Worm (Caenorhabditis elegans) whole organism, L4 larva: ENCODE results near the gene memi-2.

Source experiments
- D1046.2 ChIP-seq: fragments of 200-800 bp; sonication (Bioruptor generic); IDR thresholded peaks from 2 replicates; pipeline ENCODE4 v1.3.6; 2022; ENCODE audit warnings: missing genetic modification characterization, missing compliant biosample characterization
- F10B5.3 ChIP-seq: sonication (generic microtip); optimal IDR thresholded peaks from 2 replicates; lab custom pipeline; 2016; ENCODE audit warnings: mild to moderate bottlenecking, missing genetic modification characterization, missing compliant biosample characterization
- F26F4.8 ChIP-seq: fragments of 200-800 bp; sonication (Bioruptor generic); conservative IDR thresholded peaks from 2 replicates; pipeline ENCODE4 v1.3.6; 2022; ENCODE audit warnings: missing genetic modification characterization, missing compliant biosample characterization
- T26A8.4 ChIP-seq: fragments of 200-800 bp; sonication (Bioruptor generic); IDR thresholded peaks from 2 replicates; pipeline ENCODE4 v1.3.6; 2022; ENCODE audit warnings: missing genetic modification characterization, missing compliant biosample characterization
- Y105C5A.15 ChIP-seq: fragments of 200-800 bp; sonication (Bioruptor generic); IDR thresholded peaks from 2 replicates; pipeline ENCODE4 v1.3.6; 2022; ENCODE audit warnings: missing genetic modification characterization, missing compliant biosample characterization
- Y75B8A.6 ChIP-seq: fragments of 200-800 bp; sonication (Bioruptor generic); IDR thresholded peaks from 2 replicates; pipeline ENCODE4 v1.3.6; 2022; ENCODE audit warnings: missing genetic modification reagents, missing genetic modification characterization, missing compliant biosample characterization
- ZK546.5 ChIP-seq, 2 experiments: sonication (generic microtip); optimal IDR thresholded peaks; 2 replicates each; lab custom pipeline; 2017; ENCODE audit warnings: missing biosample characterization in 2 of 2, missing genetic modification characterization in 2 of 2
- aha-1 ChIP-seq: fragments of 150-350 bp; peaks from one replicate; lab custom pipeline; 2014; ENCODE audit warnings: missing biosample characterization, missing genetic modification characterization
- aly-2 ChIP-seq: sonication (generic microtip); optimal IDR thresholded peaks from 2 replicates; lab custom pipeline; 2018; ENCODE audit warnings: missing biosample characterization, missing genetic modification characterization
- ama-1 ChIP-seq: fragments of 150-350 bp; optimal IDR thresholded peaks from 2 replicates; lab custom pipeline; 2014; ENCODE audit warnings: inconsistent platforms, mixed read lengths
- arid-1 ChIP-seq: fragments of 200-800 bp; sonication (Bioruptor generic); conservative IDR thresholded peaks from 2 replicates; pipeline ENCODE4 v1.3.6; 2022; ENCODE audit warnings: missing genetic modification reagents, missing genetic modification characterization, missing compliant biosample characterization
- attf-4 ChIP-seq: sonication (generic microtip); optimal IDR thresholded peaks from 3 replicates; lab custom pipeline; 2017; ENCODE audit warnings: missing biosample characterization, missing genetic modification characterization
- ceh-20 ChIP-seq: fragments of 200-800 bp; sonication (Bioruptor generic); IDR thresholded peaks from 2 replicates; pipeline ENCODE4 v1.3.6; 2022; ENCODE audit warnings: missing genetic modification reagents, missing genetic modification characterization, missing compliant biosample characterization
- ceh-44 ChIP-seq: fragments of 200-800 bp; sonication (Bioruptor generic); IDR thresholded peaks from 2 replicates; pipeline ENCODE4 v1.3.6; 2022; ENCODE audit warnings: missing genetic modification reagents, missing genetic modification characterization, missing compliant biosample characterization
- ceh-62 ChIP-seq: sonication (generic microtip); optimal IDR thresholded peaks from 2 replicates; lab custom pipeline; 2017; ENCODE audit warnings: missing biosample characterization, missing genetic modification characterization
- ctbp-1 ChIP-seq: fragments of 200-800 bp; sonication (Bioruptor generic); IDR thresholded peaks from 2 replicates; pipeline ENCODE4 v1.3.6; 2022; ENCODE audit warnings: missing genetic modification reagents, missing genetic modification characterization, missing compliant biosample characterization
- daf-12 ChIP-seq: fragments of 150-350 bp; optimal IDR thresholded peaks from 2 replicates; lab custom pipeline; 2014; ENCODE audit warnings: missing biosample characterization, missing genetic modification reagents, missing genetic modification characterization
- daf-19 ChIP-seq: fragments of 200-800 bp; sonication (Bioruptor generic); conservative IDR thresholded peaks from 2 replicates; pipeline ENCODE4 v1.3.6; 2022; ENCODE audit warnings: missing genetic modification characterization, missing compliant biosample characterization
- dmd-8 ChIP-seq: fragments of 200-800 bp; sonication (Bioruptor generic); IDR thresholded peaks from 2 replicates; pipeline ENCODE4 v1.3.6; 2022; ENCODE audit warnings: missing genetic modification characterization, missing compliant biosample characterization
- dpl-1 ChIP-seq: fragments of 150-350 bp; optimal IDR thresholded peaks from 2 replicates; lab custom pipeline; 2014; ENCODE audit warnings: missing biosample characterization, missing genetic modification reagents, missing genetic modification characterization
- dve-1 ChIP-seq: sonication (generic microtip); optimal IDR thresholded peaks from 2 replicates; lab custom pipeline; 2017; ENCODE audit warnings: antibody characterized with exemption, mild to moderate bottlenecking, missing genetic modification characterization, missing compliant biosample characterization; ENCODE audit not compliant: insufficient read depth
- egl-27 ChIP-seq: sonication (generic microtip); optimal IDR thresholded peaks from 3 replicates; lab custom pipeline; 2017; ENCODE audit warnings: missing biosample characterization, missing genetic modification reagents, missing genetic modification characterization
- egl-43 ChIP-seq: fragments of 200-800 bp; sonication (Bioruptor generic); IDR thresholded peaks from 2 replicates; pipeline ENCODE4 v1.3.6; 2022; ENCODE audit warnings: missing genetic modification reagents, missing genetic modification characterization, missing compliant biosample characterization
- hlh-11 ChIP-seq: fragments of 200-800 bp; sonication (Bioruptor generic); optimal IDR thresholded peaks from 2 replicates; lab custom pipeline; 2018; ENCODE audit warnings: mild to moderate bottlenecking, missing genetic modification characterization, missing compliant biosample characterization
- hmg-1.1 ChIP-seq: fragments of 200-800 bp; sonication (Bioruptor generic); IDR thresholded peaks from 2 replicates; pipeline ENCODE4 v1.3.6; 2022; ENCODE audit warnings: missing genetic modification reagents, missing genetic modification characterization, missing compliant biosample characterization
- lin-1 ChIP-seq: fragments of 200-800 bp; sonication (Bioruptor generic); IDR thresholded peaks from 2 replicates; pipeline ENCODE4 v1.3.6; 2022; ENCODE audit warnings: missing genetic modification reagents, missing genetic modification characterization, missing compliant biosample characterization
- lir-3 ChIP-seq: sonication (generic microtip); optimal IDR thresholded peaks from 2 replicates; lab custom pipeline; 2016; ENCODE audit warnings: mild to moderate bottlenecking, missing genetic modification characterization, missing compliant biosample characterization
- madf-9 ChIP-seq: fragments of 200-800 bp; sonication (Bioruptor generic); conservative IDR thresholded peaks from 2 replicates; pipeline ENCODE4 v1.3.6; 2022; ENCODE audit warnings: missing genetic modification reagents, missing genetic modification characterization, missing compliant biosample characterization
- mdt-29 ChIP-seq: fragments of 200-800 bp; sonication (Bioruptor generic); IDR thresholded peaks from 2 replicates; pipeline ENCODE4 v1.3.6; 2022; ENCODE audit warnings: missing genetic modification reagents, missing genetic modification characterization, missing compliant biosample characterization
- mep-1 ChIP-seq: fragments of 150-350 bp; sonication (generic microtip); optimal IDR thresholded peaks from 3 replicates; lab custom pipeline; 2014; ENCODE audit warnings: missing biosample characterization, missing genetic modification characterization
- mxl-2 ChIP-seq: fragments of 200-800 bp; sonication (Bioruptor generic); conservative IDR thresholded peaks from 2 replicates; pipeline ENCODE4 v1.3.6; 2022; ENCODE audit warnings: missing genetic modification reagents, missing genetic modification characterization, missing compliant biosample characterization
- nhr-10 ChIP-seq: fragments of 150-350 bp; optimal IDR thresholded peaks from 2 replicates; lab custom pipeline; 2014; ENCODE audit warnings: missing biosample characterization, missing genetic modification characterization
- nhr-102 ChIP-seq: sonication (generic microtip); optimal IDR thresholded peaks from 2 replicates; lab custom pipeline; 2016; ENCODE audit warnings: mild to moderate bottlenecking, missing genetic modification characterization, moderate library complexity, missing compliant biosample characterization
- nhr-11 ChIP-seq: fragments of 150-350 bp; optimal IDR thresholded peaks from 2 replicates; lab custom pipeline; 2014; ENCODE audit warnings: missing biosample characterization, missing genetic modification characterization
- nhr-25 ChIP-seq: sonication (generic microtip); optimal IDR thresholded peaks from 2 replicates; lab custom pipeline; 2017; ENCODE audit warnings: missing genetic modification characterization, mild to moderate bottlenecking, missing compliant biosample characterization, antibody characterized with exemption, moderate library complexity, borderline replicate concordance; ENCODE audit not compliant: insufficient read depth
- nhr-41 ChIP-seq: fragments of 200-800 bp; sonication (Bioruptor generic); IDR thresholded peaks from 2 replicates; pipeline ENCODE4 v1.3.6; 2022; ENCODE audit warnings: missing genetic modification reagents, missing genetic modification characterization, missing compliant biosample characterization
- nhr-42 ChIP-seq: fragments of 200-800 bp; sonication (Bioruptor generic); IDR thresholded peaks from 2 replicates; pipeline ENCODE4 v1.3.6; 2022; ENCODE audit warnings: missing genetic modification characterization, missing compliant biosample characterization
- nhr-6 ChIP-seq: fragments of 150-350 bp; optimal IDR thresholded peaks from 2 replicates; lab custom pipeline; 2014; ENCODE audit warnings: missing biosample characterization, missing genetic modification characterization
- nhr-77 ChIP-seq: fragments of 150-350 bp; optimal IDR thresholded peaks from 2 replicates; lab custom pipeline; 2014; ENCODE audit warnings: missing biosample characterization, missing genetic modification characterization
- pha-4 ChIP-seq, 2 experiments: fragments of 150-350 bp in 1 of 2; fragments of 200-800 bp in 1 of 2; sonication (Bioruptor generic) in 1 of 2; IDR thresholded peaks in 1 of 2; optimal IDR thresholded peaks in 1 of 2; 2 replicates each; pipeline versions ENCODE4 v1.3.6 to Lab custom; 2014 to 2022; ENCODE audit warnings: missing genetic modification characterization in 2 of 2, missing genetic modification reagents in 2 of 2, missing biosample characterization in 1 of 2, missing compliant biosample characterization in 1 of 2
- php-3 ChIP-seq: fragments of 200-800 bp; sonication (Bioruptor generic); IDR thresholded peaks from 2 replicates; pipeline ENCODE4 v1.3.6; 2022; ENCODE audit warnings: missing genetic modification reagents, missing genetic modification characterization, missing compliant biosample characterization
- pqm-1 ChIP-seq: sonication (generic microtip); optimal IDR thresholded peaks from 2 replicates; lab custom pipeline; 2017; ENCODE audit warnings: missing biosample characterization, missing genetic modification characterization
- rbr-2 ChIP-seq: sonication (generic microtip); optimal IDR thresholded peaks from 2 replicates; lab custom pipeline; 2016; ENCODE audit warnings: missing genotype, missing genetic modification characterization, missing compliant biosample characterization
- set-16 ChIP-seq: fragments of 200-800 bp; sonication (Bioruptor generic); IDR thresholded peaks from 2 replicates; pipeline ENCODE4 v1.3.6; 2022; ENCODE audit warnings: missing genetic modification reagents, missing genetic modification characterization, missing compliant biosample characterization
- snpc-1.2 ChIP-seq: fragments of 200-800 bp; sonication (Bioruptor generic); IDR thresholded peaks from 2 replicates; pipeline ENCODE4 v1.3.6; 2022; ENCODE audit warnings: missing genetic modification reagents, missing genetic modification characterization, missing compliant biosample characterization
- snpc-4 ChIP-seq: fragments of 150-350 bp; optimal IDR thresholded peaks from 2 replicates; lab custom pipeline; 2014; ENCODE audit warnings: missing biosample characterization, missing genetic modification characterization
- spr-1 ChIP-seq: sonication (generic microtip); optimal IDR thresholded peaks from 2 replicates; lab custom pipeline; 2016; ENCODE audit warnings: mild to moderate bottlenecking, missing genetic modification characterization, missing compliant biosample characterization
- tag-97 ChIP-seq: fragments of 200-800 bp; sonication (Bioruptor generic); IDR thresholded peaks from 2 replicates; pipeline ENCODE4 v1.3.6; 2022; ENCODE audit warnings: missing genetic modification characterization, missing compliant biosample characterization
- zfp-2 ChIP-seq: sonication (generic microtip); optimal IDR thresholded peaks from 2 replicates; lab custom pipeline; 2016; ENCODE audit warnings: mild to moderate bottlenecking, missing genetic modification characterization, missing compliant biosample characterization
- zfp-3 ChIP-seq: fragments of 200-800 bp; sonication (Bioruptor generic); conservative IDR thresholded peaks from 2 replicates; pipeline ENCODE4 v1.3.6; 2022; ENCODE audit warnings: missing genetic modification reagents, missing genetic modification characterization, missing compliant biosample characterization
- ztf-11 ChIP-seq: fragments of 150-350 bp; optimal IDR thresholded peaks from 2 replicates; lab custom pipeline; 2014; ENCODE audit warnings: missing biosample characterization, missing genetic modification characterization

memi-2 gene

DNA sequence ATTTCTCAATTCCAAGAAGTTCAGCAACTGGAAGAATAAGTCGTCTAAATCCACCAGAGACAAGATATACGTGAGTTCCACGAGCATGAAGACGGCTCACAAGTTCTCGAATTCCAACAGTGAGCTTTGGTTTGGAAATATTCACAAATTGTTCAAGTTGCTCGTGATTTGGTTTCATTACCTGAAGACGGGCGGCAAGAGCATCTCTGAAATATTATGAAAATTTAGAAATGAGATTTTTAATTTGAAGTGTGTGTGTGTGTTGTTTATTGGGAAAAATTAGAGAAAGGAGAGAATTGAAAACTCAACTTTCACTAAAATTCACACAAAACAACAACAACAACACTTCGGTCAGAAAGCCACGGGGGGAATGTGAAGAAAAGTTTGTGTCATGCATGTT is 9.5 kb downstream of the memi-2 start (continued):
- no peak for TF ChIP-seq tag-97 (GFP tag; lab: Robert Waterston, UW)
- no peak for TF ChIP-seq ztf-11
- no peak for TF ChIP-seq zfp-2 (tag; lab: Kevin White, UChicago)
- TF ChIP-seq ceh-62: no peak
- TF ChIP-seq ctbp-1: 0 out of 2 replicates have a peak, but pooled peaks have one; percentile 12
- no peak for TF ChIP-seq ama-1 (lab: Kevin White, UChicago)
- no peak for TF ChIP-seq arid-1
- no peak for TF ChIP-seq php-3
- TF ChIP-seq zfp-3 (GFP tag; lab: Robert Waterston, UW): no peak
- TF ChIP-seq, all 104 proteins: peak for 4

- TF ChIP-seq pqm-1 (tag; lab: Kevin White, UChicago) (no peak), hlh-11 (tag; lab: Kevin White, UChicago) (no peak), ceh-20 (GFP tag; lab: Robert Waterston, UW) (no peak), nhr-102 (tag; lab: Kevin White, UChicago) (no peak), dmd-8 (GFP tag; lab: Robert Waterston, UW) (0 out of 2 replicates have a peak, but pooled peaks have one; percentile 49), nhr-6 (no peak), D1046.2 (no peak), rbr-2 (tag; lab: Kevin White, UChicago) (no peak), php-3 (no peak), nhr-77 (tag; lab: Kevin White, UChicago) (no peak), daf-12 (tag; lab: Kevin White, UChicago) (no peak), mxl-2 (GFP tag; lab: Robert Waterston, UW) (no peak), dpl-1 (GFP tag; lab: Kevin White, UChicago) (no peak), mep-1 (tag; lab: Kevin White, UChicago) (no peak), ama-1 (lab: Kevin White, UChicago) (no peak), Y75B8A.6 (GFP tag; lab: Robert Waterston, UW) (no peak), nhr-25 (tag; lab: Kevin White, UChicago) (no peak), egl-43 (GFP tag; lab: Robert Waterston, UW) (peak; percentile 67), mdt-29 (GFP tag; lab: Robert Waterston, UW) (no peak), lir-3 (no peak), nhr-41 (GFP tag; lab: Robert Waterston, UW) (no peak), nhr-11 (no peak), ZK546.5 (tag; optimal IDR thresholded peaks at IDR 0.05; lab: Kevin White, UChicago) (no peak), pha-4 (GFP tag; IDR thresholded peaks at IDR 0.05; lab: Robert Waterston, UW) (no peak), pha-4 (tag; optimal IDR thresholded peaks at IDR 0.05; lab: Kevin White, UChicago) (no peak), Y105C5A.15 (GFP tag; lab: Robert Waterston, UW) (0 out of 2 replicates have a peak, but pooled peaks have one; percentile 34), attf-4 (tag; lab: Kevin White, UChicago) (no peak), dve-1 (no peak), aly-2 (tag; lab: Kevin White, UChicago) (no peak), spr-1 (tag; lab: Kevin White, UChicago) (no peak), snpc-4 (tag; lab: Kevin White, UChicago) (no peak), hmg-1.1 (GFP tag; lab: Robert Waterston, UW) (no peak), egl-27 (tag; lab: Kevin White, UChicago) (no peak), set-16 (GFP tag; lab: Robert Waterston, UW) (no peak), T26A8.4 (GFP tag; lab: Robert Waterston, UW) (no peak), daf-19 (GFP tag; lab: Robert Waterston, UW) (no peak), F26F4.8 (no peak), snpc-1.2 (GFP tag; lab: Robert Waterston, UW) (0 out of 2 replicates have a peak, but pooled peaks have one; percentile 11), lin-1 (peak; percentile 38; the same call in 1 of the 2 replicates), F10B5.3 (no peak), nhr-42 (GFP tag; lab: Robert Waterston, UW) (peak; percentile 33; the same call in 1 of the 2 replicates), madf-9 (GFP tag; lab: Robert Waterston, UW) (no peak), nhr-10 (no peak), ceh-44 (GFP tag; lab: Robert Waterston, UW) (no peak), aha-1 (tag; lab: Kevin White, UChicago) (no peak)
Observed at ce11 chrIV:13389237-13389636, 11.1 kb downstream of the memi-2 start.
